Worm (Caenorhabditis elegans) whole organism, late embryonic: ENCODE results near the gene F22H10.6.

ENCODE experiments used
- C08G9.2 ChIP-seq: sonication (generic microtip); optimal IDR thresholded peaks from 2 replicates; lab custom pipeline; 2016; ENCODE audit warnings: mild to moderate bottlenecking, missing genetic modification characterization, moderate library complexity, missing compliant biosample characterization
- C38D4.7 ChIP-seq: fragments of 200-800 bp; sonication (Bioruptor generic); optimal IDR thresholded peaks from 2 replicates; lab custom pipeline; 2018; ENCODE audit warnings: mild to moderate bottlenecking, missing genetic modification characterization, moderate library complexity, missing compliant biosample characterization
- F13H6.1 ChIP-seq: sonication (generic microtip); optimal IDR thresholded peaks from 2 replicates; lab custom pipeline; 2016; ENCODE audit warnings: missing genetic modification characterization, missing compliant biosample characterization
- K02D7.2 ChIP-seq: sonication (generic microtip); optimal IDR thresholded peaks from 2 replicates; lab custom pipeline; 2017; ENCODE audit warnings: mild to moderate bottlenecking, missing genetic modification characterization, missing compliant biosample characterization
- Y22D7AL.16 ChIP-seq: sonication (generic microtip); optimal IDR thresholded peaks from 2 replicates; lab custom pipeline; 2016; ENCODE audit warnings: missing genetic modification characterization, missing compliant biosample characterization
- ahr-1 ChIP-seq: sonication (generic microtip); optimal IDR thresholded peaks from 2 replicates; lab custom pipeline; 2016; ENCODE audit warnings: missing genetic modification characterization, missing compliant biosample characterization
- ceh-14 ChIP-seq: sonication (generic microtip); optimal IDR thresholded peaks from 2 replicates; lab custom pipeline; 2016; ENCODE audit warnings: missing genotype, missing genetic modification characterization, missing compliant biosample characterization
- ceh-19 ChIP-seq: fragments of 200-800 bp; sonication (Bioruptor generic); optimal IDR thresholded peaks from 2 replicates; lab custom pipeline; 2018; ENCODE audit warnings: mild to moderate bottlenecking, missing genetic modification characterization, missing compliant biosample characterization
- ceh-2 ChIP-seq: sonication (generic microtip); optimal IDR thresholded peaks from 2 replicates; lab custom pipeline; 2016; ENCODE audit warnings: missing genotype, missing genetic modification characterization, missing compliant biosample characterization
- ceh-30 ChIP-seq: fragments of 150-350 bp; optimal IDR thresholded peaks from 2 replicates; lab custom pipeline; 2014; ENCODE audit warnings: missing biosample characterization, missing genetic modification characterization
- ceh-45 ChIP-seq: fragments of 200-800 bp; sonication (Bioruptor generic); IDR thresholded peaks from 2 replicates; pipeline ENCODE4 v1.3.6; 2022; ENCODE audit warnings: missing genetic modification reagents, missing genetic modification characterization, missing compliant biosample characterization
- ceh-48 ChIP-seq: sonication (generic microtip); optimal IDR thresholded peaks from 2 replicates; lab custom pipeline; 2016; ENCODE audit warnings: missing genetic modification characterization, inconsistent platforms, missing compliant biosample characterization
- ceh-6 ChIP-seq: fragments of 200-800 bp; sonication (Bioruptor generic); optimal IDR thresholded peaks from 2 replicates; lab custom pipeline; 2018; ENCODE audit warnings: mild to moderate bottlenecking, missing genetic modification characterization, missing compliant biosample characterization
- dmd-4 ChIP-seq: sonication (generic microtip); optimal IDR thresholded peaks from 2 replicates; lab custom pipeline; 2016; ENCODE audit warnings: borderline replicate concordance, missing genetic modification characterization, missing compliant biosample characterization
- dve-1 ChIP-seq: sonication (generic microtip); optimal IDR thresholded peaks from 2 replicates; lab custom pipeline; 2017; ENCODE audit warnings: antibody characterized with exemption, mild to moderate bottlenecking, missing genetic modification characterization, missing compliant biosample characterization
- elt-4 ChIP-seq: sonication (generic microtip); optimal IDR thresholded peaks from 2 replicates; lab custom pipeline; 2016; ENCODE audit warnings: missing genetic modification characterization, missing compliant biosample characterization
- eyg-1 ChIP-seq: sonication (generic microtip); optimal IDR thresholded peaks from 2 replicates; lab custom pipeline; 2016; ENCODE audit warnings: missing genotype, missing genetic modification characterization, missing compliant biosample characterization
- fax-1 ChIP-seq: sonication (generic microtip); optimal IDR thresholded peaks from 2 replicates; lab custom pipeline; 2016; ENCODE audit warnings: missing genotype, missing genetic modification characterization, missing compliant biosample characterization
- fkh-10 ChIP-seq: fragments of 150-350 bp; optimal IDR thresholded peaks from 2 replicates; lab custom pipeline; 2014; ENCODE audit warnings: missing biosample characterization, missing genetic modification reagents, missing genetic modification characterization
- fkh-6 ChIP-seq: sonication (generic microtip); optimal IDR thresholded peaks from 2 replicates; lab custom pipeline; 2016; ENCODE audit warnings: missing genetic modification characterization, missing compliant biosample characterization
- gmeb-2 ChIP-seq: sonication (generic microtip); optimal IDR thresholded peaks from 2 replicates; lab custom pipeline; 2016; ENCODE audit warnings: missing genetic modification characterization, inconsistent platforms, missing compliant biosample characterization
- hlh-13 ChIP-seq: fragments of 200-800 bp; sonication (Bioruptor generic); optimal IDR thresholded peaks from 2 replicates; lab custom pipeline; 2018; ENCODE audit warnings: mild to moderate bottlenecking, missing genetic modification characterization, missing compliant biosample characterization
- hlh-30 ChIP-seq: sonication (generic microtip); optimal IDR thresholded peaks from 2 replicates; lab custom pipeline; 2017; ENCODE audit warnings: antibody characterized with exemption, missing genetic modification characterization, missing compliant biosample characterization; ENCODE audit not compliant: insufficient read depth
- hlh-6 ChIP-seq: sonication (generic microtip); optimal IDR thresholded peaks from 2 replicates; lab custom pipeline; 2016; ENCODE audit warnings: missing genotype, missing genetic modification characterization, missing compliant biosample characterization
- lim-6 ChIP-seq: sonication (generic microtip); optimal IDR thresholded peaks from 2 replicates; lab custom pipeline; 2016; ENCODE audit warnings: missing genetic modification characterization, missing compliant biosample characterization
- madf-2 ChIP-seq: sonication (generic microtip); optimal IDR thresholded peaks from 2 replicates; lab custom pipeline; 2017; ENCODE audit warnings: missing genetic modification characterization, missing compliant biosample characterization
- mec-3 ChIP-seq: sonication (generic microtip); optimal IDR thresholded peaks from 2 replicates; lab custom pipeline; 2016; ENCODE audit warnings: borderline replicate concordance, missing genetic modification characterization, missing compliant biosample characterization
- nhr-232 ChIP-seq: sonication (generic microtip); optimal IDR thresholded peaks from 2 replicates; lab custom pipeline; 2016; ENCODE audit warnings: missing genetic modification characterization, missing compliant biosample characterization
- odd-2 ChIP-seq: sonication (generic microtip); optimal IDR thresholded peaks from 2 replicates; lab custom pipeline; 2017; ENCODE audit warnings: antibody characterized with exemption, mild to moderate bottlenecking, missing genetic modification characterization, missing compliant biosample characterization
- pag-3 ChIP-seq: sonication (generic microtip); optimal IDR thresholded peaks from 2 replicates; lab custom pipeline; 2016; ENCODE audit warnings: missing compliant biosample characterization, missing genetic modification characterization, borderline replicate concordance
- pat-9 ChIP-seq: fragments of 200-800 bp; sonication (Bioruptor generic); optimal IDR thresholded peaks from 2 replicates; lab custom pipeline; 2018; ENCODE audit warnings: mild to moderate bottlenecking, missing genetic modification characterization, moderate library complexity, missing compliant biosample characterization
- pha-2 ChIP-seq: sonication (generic microtip); optimal IDR thresholded peaks from 2 replicates; lab custom pipeline; 2017; ENCODE audit warnings: mild to moderate bottlenecking, missing genetic modification characterization, missing compliant biosample characterization
- pros-1 ChIP-seq: fragments of 150-350 bp; optimal IDR thresholded peaks from 2 replicates; lab custom pipeline; 2014; ENCODE audit warnings: missing biosample characterization, missing genetic modification reagents, missing genetic modification characterization
- sdc-2 ChIP-seq: sonication (generic microtip); optimal IDR thresholded peaks from 2 replicates; lab custom pipeline; 2016; ENCODE audit warnings: missing genotype, missing genetic modification characterization, missing compliant biosample characterization
- sox-2 ChIP-seq: fragments of 200-800 bp; sonication (Bioruptor generic); IDR thresholded peaks from 2 replicates; pipeline ENCODE4 v1.3.6; 2022; ENCODE audit warnings: missing genetic modification reagents, missing genetic modification characterization, missing compliant biosample characterization
- sox-4 ChIP-seq: sonication (generic microtip); optimal IDR thresholded peaks from 2 replicates; lab custom pipeline; 2017; ENCODE audit warnings: mild to moderate bottlenecking, missing genetic modification characterization, inconsistent platforms, missing compliant biosample characterization
- tbx-2 ChIP-seq: sonication (generic microtip); optimal IDR thresholded peaks from 2 replicates; lab custom pipeline; 2016; ENCODE audit warnings: missing genetic modification characterization, missing compliant biosample characterization
- tbx-7 ChIP-seq: sonication (generic microtip); optimal IDR thresholded peaks from 2 replicates; lab custom pipeline; 2016; ENCODE audit warnings: missing genotype, missing genetic modification characterization, missing compliant biosample characterization
- zip-5 ChIP-seq: sonication (generic microtip); optimal IDR thresholded peaks from 2 replicates; lab custom pipeline; 2016; ENCODE audit warnings: missing genetic modification characterization, missing compliant biosample characterization
- ztf-16 ChIP-seq: sonication (generic microtip); optimal IDR thresholded peaks from 2 replicates; lab custom pipeline; 2017; ENCODE audit warnings: missing genetic modification characterization, missing compliant biosample characterization

The F22H10.6 gene

ce11 chrX:16696822-16697221 lies 5.7 kb upstream of the F22H10.6 start:
- TF ChIP-seq mec-3 (tag; lab: Kevin White, UChicago) (no peak), ztf-16 (tag; lab: Kevin White, UChicago) (no peak), eyg-1 (tag; lab: Kevin White, UChicago) (no peak), madf-2 (no peak), ceh-6 (GFP tag; lab: Kevin White, UChicago) (no peak), K02D7.2 (no peak), C08G9.2 (tag; lab: Kevin White, UChicago) (no peak), Y22D7AL.16 (no peak), F13H6.1 (no peak), ceh-48 (tag; lab: Kevin White, UChicago) (no peak), pha-2 (tag; lab: Kevin White, UChicago) (no peak), fkh-10 (GFP tag; lab: Kevin White, UChicago) (no peak), odd-2 (tag; lab: Kevin White, UChicago) (no peak), dve-1 (tag; lab: Kevin White, UChicago) (no peak), ahr-1 (tag; lab: Kevin White, UChicago) (no peak), fax-1 (tag; lab: Kevin White, UChicago) (no peak), C38D4.7 (GFP tag; lab: Kevin White, UChicago) (no peak), pag-3 (tag; lab: Kevin White, UChicago) (no peak)
- TF ChIP-seq, all 69 proteins: peak for 0

- TF ChIP-seq sdc-2 (tag; lab: Kevin White, UChicago) = peak; percentile 86
- TF ChIP-seq elt-4 = no peak
- TF ChIP-seq, all 69 proteins: peak for 1
These were observed 4.0 kb upstream of the F22H10.6 start for ce11 chrX:16695184-16695583.

ce11 chrX:16689852-16690473 lies 1.2 kb downstream of the F22H10.6 start:
- no peak for TF ChIP-seq ceh-48 (tag; lab: Kevin White, UChicago)
- no peak for TF ChIP-seq hlh-13
- TF ChIP-seq F13H6.1 = no peak
- TF ChIP-seq C38D4.7 (GFP tag; lab: Kevin White, UChicago) = no peak
- TF ChIP-seq zip-5 (tag; lab: Kevin White, UChicago) = no peak
- TF ChIP-seq sox-4 (tag; lab: Kevin White, UChicago) = no peak
- TF ChIP-seq tbx-7 = no peak
- no peak for TF ChIP-seq ceh-19
- no peak for TF ChIP-seq hlh-30
- no peak for TF ChIP-seq ceh-30 (tag; lab: Kevin White, UChicago)
- TF ChIP-seq nhr-232 (tag; lab: Kevin White, UChicago) = no peak
- no peak for TF ChIP-seq pat-9 (tag; lab: Kevin White, UChicago)
- TF ChIP-seq dve-1 (tag; lab: Kevin White, UChicago) = no peak
- TF ChIP-seq tbx-2 (tag; lab: Kevin White, UChicago) = no peak
- no peak for TF ChIP-seq eyg-1 (tag; lab: Kevin White, UChicago)
- TF ChIP-seq ceh-2 = no peak
- TF ChIP-seq ceh-45 (GFP tag; lab: Robert Waterston, UW) = no peak
- no peak for TF ChIP-seq sox-2 (GFP tag; lab: Robert Waterston, UW)
- TF ChIP-seq lim-6 = no peak
- TF ChIP-seq mec-3 (tag; lab: Kevin White, UChicago) = no peak

- no peak for TF ChIP-seq pha-2 (tag; lab: Kevin White, UChicago)
- no peak for TF ChIP-seq pros-1
- no peak for TF ChIP-seq hlh-6 (tag; lab: Kevin White, UChicago)
- no peak for TF ChIP-seq zip-5 (tag; lab: Kevin White, UChicago)
- no peak for TF ChIP-seq dmd-4 (tag; lab: Kevin White, UChicago)
- TF ChIP-seq lim-6 = no peak
- no peak for TF ChIP-seq fkh-6 (tag; lab: Kevin White, UChicago)
- no peak for TF ChIP-seq pag-3 (tag; lab: Kevin White, UChicago)
- no peak for TF ChIP-seq gmeb-2 (tag; lab: Kevin White, UChicago)
- no peak for TF ChIP-seq ceh-14 (tag; lab: Kevin White, UChicago)
- TF ChIP-seq, all 69 proteins: peak for 0
These were observed 3.2 kb downstream of the F22H10.6 start, which contains the start of gene F22H10.11 for ce11 chrX:16687945-16688344. F22H10.11 (minus strand) TSS chrX:16688045.
